Worm (Caenorhabditis elegans) whole organism, L2 larva: Measurements from ENCODE around the gene svh-11.
A peak's percentile ranks its signal among the peaks of the same experiment; 100 is the strongest.

Experiments used
- C34F6.9 ChIP-seq: fragments of 150-350 bp; optimal IDR thresholded peaks from 2 replicates; lab custom pipeline; 2014; ENCODE audit warnings: missing biosample characterization, missing genetic modification characterization
- F13H6.1 ChIP-seq: sonication (generic microtip); optimal IDR thresholded peaks from 2 replicates; lab custom pipeline; 2016; ENCODE audit warnings: missing genetic modification characterization, missing compliant biosample characterization
- R02D3.7 ChIP-seq: fragments of 150-350 bp; optimal IDR thresholded peaks from 2 replicates; lab custom pipeline; 2014; ENCODE audit warnings: missing biosample characterization, missing genetic modification characterization
- ZK546.5 ChIP-seq: sonication (generic microtip); optimal IDR thresholded peaks from 2 replicates; lab custom pipeline; 2017; ENCODE audit warnings: missing biosample characterization, missing genetic modification characterization
- alr-1 ChIP-seq: fragments of 150-350 bp; optimal IDR thresholded peaks from 2 replicates; lab custom pipeline; 2014; ENCODE audit warnings: missing biosample characterization, missing genetic modification characterization
- blmp-1 ChIP-seq: sonication (generic microtip); optimal IDR thresholded peaks from 2 replicates; lab custom pipeline; 2017; ENCODE audit warnings: missing genetic modification characterization, mild to moderate bottlenecking, missing compliant biosample characterization, antibody characterized with exemption, moderate library complexity; ENCODE audit not compliant: insufficient read depth
- ceh-16 ChIP-seq: fragments of 150-350 bp; optimal IDR thresholded peaks from 2 replicates; lab custom pipeline; 2014; ENCODE audit warnings: missing biosample characterization, missing genetic modification characterization
- ceh-82 ChIP-seq: fragments of 150-350 bp; optimal IDR thresholded peaks from 2 replicates; lab custom pipeline; 2014; ENCODE audit warnings: missing biosample characterization, missing genetic modification characterization
- crh-2 ChIP-seq: sonication (generic microtip); optimal IDR thresholded peaks from 2 replicates; lab custom pipeline; 2017; ENCODE audit warnings: missing biosample characterization, missing genetic modification characterization
- dmd-4 ChIP-seq: sonication (generic microtip); optimal IDR thresholded peaks from 2 replicates; lab custom pipeline; 2017; ENCODE audit warnings: missing biosample characterization, missing genetic modification characterization
- elt-1 ChIP-seq: fragments of 150-350 bp; optimal IDR thresholded peaks from 2 replicates; lab custom pipeline; 2014; ENCODE audit warnings: missing biosample characterization, missing genetic modification characterization
- fos-1 ChIP-seq: fragments of 150-350 bp; optimal IDR thresholded peaks from 2 replicates; lab custom pipeline; 2014; ENCODE audit warnings: missing biosample characterization, missing genetic modification characterization
- gmeb-1 ChIP-seq: fragments of 150-350 bp; optimal IDR thresholded peaks from 2 replicates; lab custom pipeline; 2014; ENCODE audit warnings: missing biosample characterization, missing genetic modification characterization
- lin-11 ChIP-seq: fragments of 150-350 bp; sonication (generic microtip); optimal IDR thresholded peaks from 2 replicates; lab custom pipeline; 2014; ENCODE audit warnings: missing biosample characterization, missing genetic modification characterization, inconsistent platforms, mixed read lengths
- lin-13 ChIP-seq: fragments of 150-350 bp; optimal IDR thresholded peaks from 2 replicates; lab custom pipeline; 2014; ENCODE audit warnings: missing biosample characterization, missing genetic modification reagents, missing genetic modification characterization
- mab-5 ChIP-seq: fragments of 150-350 bp; optimal IDR thresholded peaks from 2 replicates; lab custom pipeline; 2014; ENCODE audit warnings: missing biosample characterization, missing genetic modification characterization
- nhr-10 ChIP-seq: sonication (generic microtip); optimal IDR thresholded peaks from 2 replicates; lab custom pipeline; 2017; ENCODE audit warnings: missing biosample characterization, missing genetic modification characterization
- nhr-12 ChIP-seq: fragments of 150-350 bp; optimal IDR thresholded peaks from 2 replicates; lab custom pipeline; 2014; ENCODE audit warnings: missing biosample characterization, missing genetic modification characterization
- nhr-129 ChIP-seq: fragments of 150-350 bp; optimal IDR thresholded peaks from 2 replicates; lab custom pipeline; 2014; ENCODE audit warnings: missing biosample characterization, missing genetic modification characterization
- nhr-21 ChIP-seq: fragments of 150-350 bp; optimal IDR thresholded peaks from 2 replicates; lab custom pipeline; 2014; ENCODE audit warnings: missing biosample characterization, missing genetic modification characterization
- nhr-23 ChIP-seq: fragments of 150-350 bp; optimal IDR thresholded peaks from 2 replicates; lab custom pipeline; 2014; ENCODE audit warnings: missing biosample characterization, missing genetic modification reagents, missing genetic modification characterization
- nhr-237 ChIP-seq: fragments of 150-350 bp; optimal IDR thresholded peaks from 2 replicates; lab custom pipeline; 2014; ENCODE audit warnings: missing biosample characterization, missing genetic modification characterization
- nhr-25 ChIP-seq: fragments of 150-350 bp; sonication (generic microtip); optimal IDR thresholded peaks from 3 replicates; lab custom pipeline; 2014; ENCODE audit warnings: missing biosample characterization, missing genetic modification characterization
- peb-1 ChIP-seq: fragments of 150-350 bp; optimal IDR thresholded peaks from 2 replicates; lab custom pipeline; 2014; ENCODE audit warnings: missing biosample characterization, missing genetic modification characterization
- sem-4 ChIP-seq: fragments of 150-350 bp; optimal IDR thresholded peaks from 2 replicates; lab custom pipeline; 2014; ENCODE audit warnings: missing biosample characterization, missing genetic modification reagents, missing genetic modification characterization
- skn-1 ChIP-seq: sonication (generic microtip); optimal IDR thresholded peaks from 2 replicates; lab custom pipeline; 2017; ENCODE audit warnings: missing biosample characterization, missing genetic modification characterization
- sma-3 ChIP-seq: sonication (generic microtip); optimal IDR thresholded peaks from 2 replicates; lab custom pipeline; 2016; ENCODE audit warnings: missing genetic modification reagents, missing genetic modification characterization, missing compliant biosample characterization
- sma-9 ChIP-seq, 2 experiments: fragments of 150-350 bp in 1 of 2; sonication (generic microtip) in 1 of 2; optimal IDR thresholded peaks; 2 replicates each; lab custom pipeline; 2014 to 2016; ENCODE audit warnings: missing genetic modification characterization in 2 of 2, mild to moderate bottlenecking in 1 of 2, missing biosample characterization in 1 of 2, missing compliant biosample characterization in 1 of 2, missing genetic modification reagents in 1 of 2, moderate library complexity in 1 of 2
- snpc-4 ChIP-seq: fragments of 150-350 bp; optimal IDR thresholded peaks from 2 replicates; lab custom pipeline; 2014; ENCODE audit warnings: missing biosample characterization, missing genetic modification characterization
- unc-39 ChIP-seq: fragments of 150-350 bp; optimal IDR thresholded peaks from 2 replicates; lab custom pipeline; 2014; ENCODE audit warnings: missing biosample characterization, missing genetic modification characterization
- unc-55 ChIP-seq: fragments of 150-350 bp; sonication (generic microtip); optimal IDR thresholded peaks from 3 replicates; lab custom pipeline; 2014; ENCODE audit warnings: missing biosample characterization, missing genetic modification reagents, missing genetic modification characterization
- unc-62 ChIP-seq: fragments of 150-350 bp; optimal IDR thresholded peaks from 2 replicates; lab custom pipeline; 2014; ENCODE audit warnings: missing biosample characterization, missing genetic modification reagents, missing genetic modification characterization
- ztf-1 ChIP-seq: fragments of 200-800 bp; sonication (Bioruptor generic); conservative IDR thresholded peaks from 2 replicates; pipeline ENCODE4 v1.3.6; 2022; ENCODE audit warnings: missing genetic modification characterization, missing compliant biosample characterization
- ztf-11 ChIP-seq: sonication (generic microtip); optimal IDR thresholded peaks from 2 replicates; lab custom pipeline; 2017; ENCODE audit warnings: missing biosample characterization, missing genetic modification characterization
- ztf-4 ChIP-seq: fragments of 150-350 bp; optimal IDR thresholded peaks from 2 replicates; lab custom pipeline; 2014; ENCODE audit warnings: missing biosample characterization, missing genetic modification characterization

The svh-11 gene

ce11 chrV:2233177-2233576, 26.3 kb downstream of the svh-11 start, which contains the start of gene nhr-96:
Gene nhr-96 (plus strand): TSS chrV:2233477.
- TF ChIP-seq R02D3.7 (tag; lab: Kevin White, UChicago) (no peak), dmd-4 (no peak), elt-1 (tag; lab: Kevin White, UChicago) (no peak), ztf-4 (tag; lab: Kevin White, UChicago) (no peak), sem-4 (tag; lab: Kevin White, UChicago) (no peak), crh-2 (tag; lab: Kevin White, UChicago) (no peak), peb-1 (tag; lab: Kevin White, UChicago) (no peak), C34F6.9 (tag; lab: Kevin White, UChicago) (no peak), fos-1 (no peak), nhr-23 (tag; lab: Kevin White, UChicago) (no peak), skn-1 (tag; lab: Kevin White, UChicago) (no peak), nhr-10 (tag; lab: Kevin White, UChicago) (no peak), sma-3 (no peak), ZK546.5 (tag; lab: Kevin White, UChicago) (no peak), F13H6.1 (tag; lab: Kevin White, UChicago) (no peak), ztf-11 (tag; lab: Kevin White, UChicago) (no peak), unc-39 (tag; lab: Kevin White, UChicago) (no peak), blmp-1 (tag; lab: Kevin White, UChicago) (no peak), sma-9 (GFP tag; optimal IDR thresholded peaks at IDR 0.05; lab: Kevin White, UChicago) (no peak), sma-9 (tag; optimal IDR thresholded peaks at IDR 0.05; lab: Kevin White, UChicago) (no peak), gmeb-1 (tag; lab: Kevin White, UChicago) (no peak)

ce11 chrV:2235848-2236247, 28.9 kb downstream of the svh-11 start, which contains the start of gene cyp-33C4:
Gene cyp-33C4 (plus strand): TSS chrV:2236140.
- peak; percentile 7 for TF ChIP-seq nhr-129 (tag; lab: Kevin White, UChicago)
- TF ChIP-seq C34F6.9 (tag; lab: Kevin White, UChicago), result peak; percentile 28
- TF ChIP-seq fos-1, result peak; percentile 31
- peak; percentile 34 for TF ChIP-seq unc-55 (GFP tag; lab: Kevin White, UChicago)
- no peak for TF ChIP-seq ceh-82
- TF ChIP-seq sma-9 (GFP tag; optimal IDR thresholded peaks at IDR 0.05; lab: Kevin White, UChicago), result peak; percentile 32
- TF ChIP-seq sma-9 (tag; optimal IDR thresholded peaks at IDR 0.05; lab: Kevin White, UChicago), result no peak
- peak; percentile 3 for TF ChIP-seq gmeb-1 (tag; lab: Kevin White, UChicago)
- no peak for TF ChIP-seq ztf-11 (tag; lab: Kevin White, UChicago)
- no peak for TF ChIP-seq nhr-10 (tag; lab: Kevin White, UChicago)
- TF ChIP-seq ztf-1 (GFP tag; lab: Robert Waterston, UW), result no peak

ce11 chrV:2238012-2238411, 31.1 kb downstream of the svh-11 start:
- TF ChIP-seq lin-11 (tag; lab: Kevin White, UChicago) (no peak), gmeb-1 (tag; lab: Kevin White, UChicago) (peak; percentile 16)
- TF ChIP-seq, all 48 proteins: peak for 1

- no peak for TF ChIP-seq blmp-1 (tag; lab: Kevin White, UChicago)
- no peak for TF ChIP-seq nhr-129 (tag; lab: Kevin White, UChicago)
- TF ChIP-seq nhr-21 (tag; lab: Kevin White, UChicago), result no peak
- no peak for TF ChIP-seq nhr-10 (tag; lab: Kevin White, UChicago)
- TF ChIP-seq nhr-12, result no peak
- no peak for TF ChIP-seq elt-1 (tag; lab: Kevin White, UChicago)
- TF ChIP-seq lin-13 (GFP tag; lab: Kevin White, UChicago), result no peak
- no peak for TF ChIP-seq mab-5 (tag; lab: Kevin White, UChicago)
- no peak for TF ChIP-seq unc-62
- TF ChIP-seq ceh-82, result no peak
- no peak for TF ChIP-seq gmeb-1 (tag; lab: Kevin White, UChicago)
- TF ChIP-seq nhr-237 (tag; lab: Kevin White, UChicago), result no peak
- TF ChIP-seq nhr-25 (tag; lab: Kevin White, UChicago), result no peak
- TF ChIP-seq fos-1, result no peak
- TF ChIP-seq skn-1 (tag; lab: Kevin White, UChicago), result no peak
- TF ChIP-seq alr-1 (tag; lab: Kevin White, UChicago), result no peak
- TF ChIP-seq ceh-16 (tag; lab: Kevin White, UChicago), result no peak
- no peak for TF ChIP-seq snpc-4 (tag; lab: Kevin White, UChicago)
- TF ChIP-seq nhr-23 (tag; lab: Kevin White, UChicago), result no peak
- no peak for TF ChIP-seq C34F6.9 (tag; lab: Kevin White, UChicago)
Measured at ce11 chrV:2242630-2243029, 35.7 kb downstream of the svh-11 start, which contains the start of gene cyp-33C3. Gene cyp-33C3 (plus strand): TSS chrV:2242778.
